Worm (Caenorhabditis elegans): ENCODE results near the gene ncs-5.

The ncs-5 gene

ce11 chrV:18838799-18839354, 19.3 kb downstream of the ncs-5 start, which contains the start of gene nhr-65 (continued):
- TF ChIP-seq sup-37 (GFP tag; optimal IDR thresholded peaks at IDR 0.05), result no peak
- no peak for TF ChIP-seq xbp-1 (tag; optimal IDR thresholded peaks at IDR 0.05)
- TF ChIP-seq efl-3 (GFP tag; optimal IDR thresholded peaks at IDR 0.05), result no peak
- no peak for TF ChIP-seq sox-4 (tag; optimal IDR thresholded peaks at IDR 0.05)
- peak; percentile 19 for TF ChIP-seq elt-2 (tag; optimal IDR thresholded peaks at IDR 0.05)
- TF ChIP-seq nhr-85 (tag), result peak; percentile 67
- no peak for TF ChIP-seq elt-3 (tag; optimal IDR thresholded peaks at IDR 0.05)
- peak; percentile 74 for TF ChIP-seq blmp-1 (tag; optimal IDR thresholded peaks at IDR 0.05)
- no peak for TF ChIP-seq grh-1 (GFP tag; IDR thresholded peaks at IDR 0.05)
- no peak for TF ChIP-seq nhr-237 (tag; optimal IDR thresholded peaks at IDR 0.05)
- no peak for TF ChIP-seq C04F5.9 (tag; optimal IDR thresholded peaks at IDR 0.05)
- TF ChIP-seq aly-2 (tag; optimal IDR thresholded peaks at IDR 0.05), result no peak
- no peak for TF ChIP-seq egl-27 (tag; optimal IDR thresholded peaks at IDR 0.05)
- no peak for TF ChIP-seq unc-62 (GFP tag; optimal IDR thresholded peaks at IDR 0.05)
- TF ChIP-seq mef-2 (tag; optimal IDR thresholded peaks at IDR 0.05), result no peak
- no peak for TF ChIP-seq ces-1 (GFP tag; optimal IDR thresholded peaks at IDR 0.05)
- TF ChIP-seq mab-9 (GFP tag; IDR thresholded peaks at IDR 0.05), result no peak
- TF ChIP-seq vab-15 (tag; optimal IDR thresholded peaks at IDR 0.05), result no peak
- TF ChIP-seq C34B4.2 (tag; optimal IDR thresholded peaks at IDR 0.05), result no peak
- TF ChIP-seq swsn-7 (tag; optimal IDR thresholded peaks at IDR 0.05), result peak; percentile 22
- TF ChIP-seq nhr-11 (tag; optimal IDR thresholded peaks at IDR 0.05), result no peak
- no peak for TF ChIP-seq lin-39 (tag; optimal IDR thresholded peaks at IDR 0.05)
- no peak for TF ChIP-seq unc-86 (tag; optimal IDR thresholded peaks at IDR 0.05)
- no peak for TF ChIP-seq lir-3 (tag; optimal IDR thresholded peaks at IDR 0.05; ENCODE audit: poor library complexity)
- peak; percentile 48 for TF ChIP-seq nhr-20 (tag; optimal IDR thresholded peaks at IDR 0.05)
- no peak for TF ChIP-seq pag-3 (tag; optimal IDR thresholded peaks at IDR 0.05; ENCODE audit: borderline replicate concordance, insufficient read depth)
- no peak for TF ChIP-seq Y116A8C.19 (tag; optimal IDR thresholded peaks at IDR 0.05; ENCODE audit: borderline replicate concordance)
- no peak for TF ChIP-seq irx-1 (tag; optimal IDR thresholded peaks at IDR 0.05)
- no peak for TF ChIP-seq unc-130 (tag; optimal IDR thresholded peaks at IDR 0.05)
- no peak for TF ChIP-seq nhr-47 (tag; optimal IDR thresholded peaks at IDR 0.05)
- no peak for TF ChIP-seq sptf-1 (tag; optimal IDR thresholded peaks at IDR 0.05)
- no peak for TF ChIP-seq pax-3 (tag; optimal IDR thresholded peaks at IDR 0.05)
- TF ChIP-seq ztf-11 (tag; optimal IDR thresholded peaks at IDR 0.05), result no peak
- no peak for TF ChIP-seq ceh-88 (GFP tag; IDR thresholded peaks at IDR 0.05)
- no peak for TF ChIP-seq zag-1 (tag; optimal IDR thresholded peaks at IDR 0.05)
- no peak for TF ChIP-seq nhr-12 (tag; optimal IDR thresholded peaks at IDR 0.05)
- no peak for TF ChIP-seq rnt-1 (tag; optimal IDR thresholded peaks at IDR 0.05)
- no peak for TF ChIP-seq zip-4 (GFP tag; optimal IDR thresholded peaks at IDR 0.05)
- TF ChIP-seq ceh-63 (GFP tag; optimal IDR thresholded peaks at IDR 0.05), result no peak
- no peak for TF ChIP-seq lin-13 (GFP tag; optimal IDR thresholded peaks at IDR 0.05)
- no peak for TF ChIP-seq fos-1 (tag; optimal IDR thresholded peaks at IDR 0.05)
- no peak for TF ChIP-seq nhr-76 (tag; optimal IDR thresholded peaks at IDR 0.05)

ce11 chrV:18842468-18842867, 22.9 kb downstream of the ncs-5 start:
- TF ChIP-seq C04F5.9 (tag; optimal IDR thresholded peaks at IDR 0.05) (no peak), efl-1 (optimal IDR thresholded peaks at IDR 0.05) (no peak), efl-1 (GFP tag; optimal IDR thresholded peaks at IDR 0.05 in 1 of 2) (peak in 1 of 2 experiments; percentile 63)

Data from whole organism, L1 larva.